Worm (Caenorhabditis elegans) whole organism, mixed stage, embryonic: ENCODE data around the gene srw-16.

Source experiments
- ceh-43 ChIP-seq: fragments of 200-800 bp; sonication (Bioruptor generic); optimal IDR thresholded peaks from 2 replicates; lab custom pipeline; 2018; ENCODE audit warnings: mild to moderate bottlenecking, missing genetic modification characterization, moderate library complexity, missing compliant biosample characterization
- ces-1 ChIP-seq: fragments of 150-350 bp; optimal IDR thresholded peaks from 2 replicates; lab custom pipeline; 2014; ENCODE audit warnings: missing biosample characterization, missing genetic modification reagents, missing genetic modification characterization
- ham-2 ChIP-seq: fragments of 200-800 bp; sonication (Bioruptor generic); optimal IDR thresholded peaks from 2 replicates; lab custom pipeline; 2018; ENCODE audit warnings: mild to moderate bottlenecking, missing genetic modification characterization, missing compliant biosample characterization
- lsy-2 ChIP-seq: fragments of 150-350 bp; optimal IDR thresholded peaks from 2 replicates; lab custom pipeline; 2014; ENCODE audit warnings: missing biosample characterization, missing genetic modification characterization
- mab-5 ChIP-seq: fragments of 150-350 bp; optimal IDR thresholded peaks from 2 replicates; lab custom pipeline; 2014; ENCODE audit warnings: missing biosample characterization, missing genetic modification characterization
- nhr-237 ChIP-seq: fragments of 150-350 bp; optimal IDR thresholded peaks from 2 replicates; lab custom pipeline; 2014; ENCODE audit warnings: missing biosample characterization, missing genetic modification characterization
- nhr-28 ChIP-seq: fragments of 150-350 bp; optimal IDR thresholded peaks from 2 replicates; lab custom pipeline; 2014; ENCODE audit warnings: missing biosample characterization, missing genetic modification characterization
- snpc-4 ChIP-seq: fragments of 150-350 bp; optimal IDR thresholded peaks from 2 replicates; lab custom pipeline; 2014; ENCODE audit warnings: missing biosample characterization, missing genetic modification characterization
- sptf-1 ChIP-seq: sonication (generic microtip); optimal IDR thresholded peaks from 2 replicates; lab custom pipeline; 2017; ENCODE audit warnings: mild to moderate bottlenecking, missing genetic modification characterization, moderate library complexity, missing compliant biosample characterization
- tbx-8 ChIP-seq: fragments of 200-800 bp; sonication (Bioruptor generic); optimal IDR thresholded peaks from 2 replicates; lab custom pipeline; 2018; ENCODE audit warnings: mild to moderate bottlenecking, missing genetic modification characterization, moderate library complexity, missing compliant biosample characterization
- unc-120 ChIP-seq: sonication (generic microtip); optimal IDR thresholded peaks from 2 replicates; lab custom pipeline; 2017; ENCODE audit warnings: missing genetic modification characterization, missing compliant biosample characterization; ENCODE audit not compliant: poor library complexity, severe bottlenecking
- unc-62 ChIP-seq: fragments of 150-350 bp; optimal IDR thresholded peaks from 2 replicates; lab custom pipeline; 2014; ENCODE audit warnings: missing biosample characterization, missing genetic modification reagents, missing genetic modification characterization
- ztf-11 ChIP-seq: fragments of 150-350 bp; optimal IDR thresholded peaks from 2 replicates; lab custom pipeline; 2014; ENCODE audit warnings: missing biosample characterization, missing genetic modification characterization

ce11 chrV:15235661-15236060 lies 39.0 kb downstream of the srw-16 start, which contains the start of gene nhr-164:
- TF ChIP-seq unc-62 (no peak), unc-120 (tag; lab: Kevin White, UChicago) (no peak), sptf-1 (no peak), ztf-11 (no peak), mab-5 (tag; lab: Kevin White, UChicago) (no peak), lsy-2 (tag; lab: Kevin White, UChicago) (no peak), ces-1 (no peak), ham-2 (GFP tag; lab: Kevin White, UChicago) (no peak), nhr-28 (tag; lab: Kevin White, UChicago) (no peak), ceh-43 (GFP tag; lab: Kevin White, UChicago) (no peak), nhr-237 (tag; lab: Kevin White, UChicago) (no peak), snpc-4 (tag; lab: Kevin White, UChicago) (no peak), tbx-8 (no peak)
